Worm (Caenorhabditis elegans) whole organism, L2 larva: Measurements from ENCODE around the gene sri-50.
"Not testable (repeated sequence)": the region's sequence is repeated elsewhere in the genome, so short reads cannot be mapped to it uniquely, and the experiment has no call there.

ENCODE experiments used
- alr-1 ChIP-seq: fragments of 150-350 bp; optimal IDR thresholded peaks from 2 replicates; lab custom pipeline; 2014; ENCODE audit warnings: missing biosample characterization, missing genetic modification characterization
- elt-3 ChIP-seq: sonication (generic microtip); optimal IDR thresholded peaks from 2 replicates; lab custom pipeline; 2017; ENCODE audit warnings: missing biosample characterization, missing genetic modification characterization
- lsy-2 ChIP-seq, 2 experiments: fragments of 150-350 bp in 1 of 2; sonication (generic microtip) in 1 of 2; optimal IDR thresholded peaks; 2 replicates each; lab custom pipeline; 2014 to 2017; ENCODE audit warnings: missing biosample characterization in 2 of 2, missing genetic modification characterization in 2 of 2
- zag-1 ChIP-seq: fragments of 150-350 bp; optimal IDR thresholded peaks from 2 replicates; lab custom pipeline; 2014; ENCODE audit warnings: missing biosample characterization, missing genetic modification characterization

DNA sequence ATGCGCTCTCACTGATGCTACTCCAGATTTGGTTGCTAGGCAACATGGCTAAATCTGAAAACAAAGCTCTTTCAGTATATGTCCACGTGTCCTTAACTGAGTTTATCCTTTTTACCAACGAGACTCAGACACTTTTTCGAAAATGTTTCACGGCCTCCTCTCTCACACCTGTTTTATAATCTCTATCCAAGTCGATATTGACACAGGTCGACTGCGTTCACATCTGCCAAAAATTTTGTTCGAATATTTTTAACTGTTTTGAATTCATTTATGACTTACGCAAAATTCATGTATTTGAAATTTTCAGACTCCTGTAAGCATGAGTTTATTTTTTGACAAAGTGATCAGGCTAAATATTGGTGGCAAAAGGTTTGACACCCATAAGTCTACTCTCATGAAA, 12.2 kb downstream of the sri-50 start, which contains the start of gene ZC239.3:
- TF ChIP-seq lsy-2 (tag; optimal IDR thresholded peaks at IDR 0.05; lab: Kevin White, UChicago); zag-1 (tag; lab: Kevin White, UChicago); alr-1 (tag; lab: Kevin White, UChicago); elt-3 (tag; lab: Kevin White, UChicago): not testable (repeated sequence)
